2 fruit fly cellular contexts compared by ENCODE assay signal in the genomic region with DNA sequence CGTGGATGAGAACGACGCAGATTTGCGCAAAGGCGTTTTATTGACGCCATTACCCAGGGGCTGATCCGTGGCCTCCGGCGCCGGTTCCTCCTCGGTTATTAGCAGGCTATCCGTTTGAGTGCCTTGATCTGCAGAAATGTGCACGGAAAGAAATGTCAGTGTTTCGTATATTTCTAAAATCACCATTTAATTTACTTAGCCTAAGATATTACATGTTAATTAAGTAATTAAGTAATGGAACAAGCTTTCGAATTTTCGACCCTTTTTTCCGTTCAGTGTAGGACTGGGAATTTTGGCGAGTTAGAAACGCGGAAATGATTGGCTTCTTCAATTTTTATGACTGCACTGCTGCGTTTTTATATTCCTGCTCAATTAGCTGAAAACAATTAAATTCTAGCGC.
TF ChIP-seq lines count a peak whose summit lies in the region.

No protein-coding gene starts in this region.

TF ChIP-seq in whole organism, prepupa, 60 proteins besides CTCF, POLR2A, EP300 and RAD21:
- TF ChIP-seq CG7368 (GFP tag; optimal IDR thresholded peaks at IDR 0.05; lab: Kevin White, UChicago), result no peak
- no peak for TF ChIP-seq CG11294 (GFP tag; IDR thresholded peaks at IDR 0.05; lab: Robert Waterston, UW)
- TF ChIP-seq CG8119 (GFP tag; IDR thresholded peaks at IDR 0.05; lab: Robert Waterston, UW), result no peak; the same call in 2 of the 3 replicates
- no peak for TF ChIP-seq acj6 (GFP tag; optimal IDR thresholded peaks at IDR 0.05; lab: Kevin White, UChicago)
- no peak for TF ChIP-seq fd59A (GFP tag; optimal IDR thresholded peaks at IDR 0.05; lab: Kevin White, UChicago)
- no peak for TF ChIP-seq salr (GFP tag; optimal IDR thresholded peaks at IDR 0.05; lab: Kevin White, UChicago)
- no peak for TF ChIP-seq CG11902 (GFP tag; optimal IDR thresholded peaks at IDR 0.05; lab: Kevin White, UChicago)
- TF ChIP-seq Eip93F (GFP tag; optimal IDR thresholded peaks at IDR 0.05; lab: Kevin White, UChicago), result no peak
- TF ChIP-seq Eip78C (GFP tag; lab: Kevin White, UChicago), result peak; percentile 61
- TF ChIP-seq Eip75B (GFP tag; optimal IDR thresholded peaks at IDR 0.05; lab: Kevin White, UChicago), result no peak
- no peak for TF ChIP-seq topi (GFP tag; optimal IDR thresholded peaks at IDR 0.05; lab: Kevin White, UChicago)
- TF ChIP-seq esn (GFP tag; optimal IDR thresholded peaks at IDR 0.05; lab: Kevin White, UChicago), result no peak
- peak; percentile 27 for TF ChIP-seq Hr4 (GFP tag; optimal IDR thresholded peaks at IDR 0.05; lab: Kevin White, UChicago)
- no peak for TF ChIP-seq Sox15 (GFP tag; optimal IDR thresholded peaks at IDR 0.05; lab: Kevin White, UChicago)
- peak; percentile 45 for TF ChIP-seq CG32006 (GFP tag; optimal IDR thresholded peaks at IDR 0.05; lab: Kevin White, UChicago)
- TF ChIP-seq vri (GFP tag; optimal IDR thresholded peaks at IDR 0.05; lab: Kevin White, UChicago), result no peak
- no peak for TF ChIP-seq Blimp-1 (GFP tag; optimal IDR thresholded peaks at IDR 0.05; lab: Kevin White, UChicago)
- TF ChIP-seq cyc (GFP tag; optimal IDR thresholded peaks at IDR 0.05; lab: Kevin White, UChicago), result no peak
- peak; percentile 24 for TF ChIP-seq Sox14 (GFP tag; optimal IDR thresholded peaks at IDR 0.05; lab: Kevin White, UChicago)
- TF ChIP-seq Gug (GFP tag; IDR thresholded peaks at IDR 0.05; lab: Robert Waterston, UW), result peak; percentile 44; the same call in 1 of the 2 replicates
- TF ChIP-seq fd85E (GFP tag; optimal IDR thresholded peaks at IDR 0.05; lab: Kevin White, UChicago), result no peak
- TF ChIP-seq Sox102F (GFP tag; optimal IDR thresholded peaks at IDR 0.05; lab: Kevin White, UChicago), result no peak
- peak; percentile 15 for TF ChIP-seq svp (GFP tag; lab: Kevin White, UChicago)
- no peak for TF ChIP-seq CG8632 (GFP tag; optimal IDR thresholded peaks at IDR 0.05; lab: Kevin White, UChicago)
- peak; percentile 14 for TF ChIP-seq dac (GFP tag; optimal IDR thresholded peaks at IDR 0.05; lab: Kevin White, UChicago)
- no peak for TF ChIP-seq pdm3 (GFP tag; optimal IDR thresholded peaks at IDR 0.05; lab: Kevin White, UChicago)
- TF ChIP-seq CG10631 (GFP tag; optimal IDR thresholded peaks at IDR 0.05; lab: Kevin White, UChicago), result peak; percentile 11
- peak; percentile 27 for TF ChIP-seq CG15336 (GFP tag; IDR thresholded peaks at IDR 0.05; lab: Robert Waterston, UW)
- peak; percentile 32; the same call in 2 of the 3 replicates for TF ChIP-seq CG6163 (GFP tag; IDR thresholded peaks at IDR 0.05; lab: Robert Waterston, UW)
- no peak for TF ChIP-seq CG9139 (GFP tag; optimal IDR thresholded peaks at IDR 0.05; lab: Kevin White, UChicago)
- no peak for TF ChIP-seq Lpt (GFP tag; optimal IDR thresholded peaks at IDR 0.05; lab: Kevin White, UChicago)
- peak; percentile 0 for TF ChIP-seq achi (GFP tag; optimal IDR thresholded peaks at IDR 0.05; lab: Kevin White, UChicago)
- no peak for TF ChIP-seq net (GFP tag; optimal IDR thresholded peaks at IDR 0.05; lab: Kevin White, UChicago)
TF ChIP-seq in whole organism, prepupa: peak in this region for 11.

TF ChIP-seq in whole organism, pupa, 21 proteins besides CTCF, POLR2A, EP300 and RAD21:
- TF ChIP-seq D1 (tag; optimal IDR thresholded peaks at IDR 0.05; lab: Kevin White, UChicago) (no peak), CG8301 (tag; optimal IDR thresholded peaks at IDR 0.05; lab: Kevin White, UChicago) (peak; percentile 55), CG17806 (tag; optimal IDR thresholded peaks at IDR 0.05; lab: Kevin White, UChicago) (no peak), gl (tag; optimal IDR thresholded peaks at IDR 0.05; lab: Kevin White, UChicago) (no peak), Pif1A (GFP tag; optimal IDR thresholded peaks at IDR 0.05; lab: Kevin White, UChicago) (peak; percentile 17), rn (GFP tag; IDR thresholded peaks at IDR 0.05; lab: Robert Waterston, UW) (0 out of 2 replicates have a peak, but pooled peaks have one; percentile 9), CG4496 (GFP tag; IDR thresholded peaks at IDR 0.05; lab: Robert Waterston, UW) (peak; percentile 47; the same call in 2 of the 3 replicates), CG32121 (GFP tag; IDR thresholded peaks at IDR 0.05; lab: Robert Waterston, UW) (no peak), CG14655 (GFP tag; optimal IDR thresholded peaks at IDR 0.05; lab: Kevin White, UChicago) (peak; percentile 52), CG10348 (GFP tag; IDR thresholded peaks at IDR 0.05; lab: Robert Waterston, UW) (no peak), CG15710 (tag; optimal IDR thresholded peaks at IDR 0.05; lab: Kevin White, UChicago) (no peak), Pif1B (GFP tag; optimal IDR thresholded peaks at IDR 0.05; lab: Kevin White, UChicago) (no peak), CG8159 (tag; optimal IDR thresholded peaks at IDR 0.05; lab: Kevin White, UChicago) (no peak), Ets98B (GFP tag; IDR thresholded peaks at IDR 0.05; lab: Robert Waterston, UW) (peak; percentile 28; the same call in 1 of the 2 replicates), EcR (GFP tag; optimal IDR thresholded peaks at IDR 0.05; lab: Kevin White, UChicago) (no peak), CG12605 (GFP tag; IDR thresholded peaks at IDR 0.05; lab: Robert Waterston, UW) (no peak), CG34367 (tag; optimal IDR thresholded peaks at IDR 0.05; lab: Kevin White, UChicago) (no peak), Snoo (tag; optimal IDR thresholded peaks at IDR 0.05; lab: Kevin White, UChicago) (no peak), fd96Ca (GFP tag; IDR thresholded peaks at IDR 0.05; lab: Robert Waterston, UW) (0 out of 3 replicates have a peak, but pooled peaks have one; percentile 47), CG9948 (tag; optimal IDR thresholded peaks at IDR 0.05; lab: Kevin White, UChicago) (no peak), CG13204 (GFP tag; optimal IDR thresholded peaks at IDR 0.05; lab: Kevin White, UChicago) (no peak)
